Fruit fly (Drosophila melanogaster) whole organism, embryonic: Measurements from ENCODE around the gene CG14803.

ENCODE experiments used
- Adf1 ChIP-seq: fragments of 200-800 bp; sonication (Bioruptor generic); IDR thresholded peaks from 2 replicates; pipeline ENCODE4 v1.3.6; 2022; ENCODE audit warnings: missing biosample characterization, missing genetic modification characterization
- Atf-2 ChIP-seq: fragments of 200-800 bp; sonication (Bioruptor generic); optimal IDR thresholded peaks from 2 replicates; lab custom pipeline; 2016; ENCODE audit warnings: missing biosample characterization, missing genetic modification characterization
- Atf3 ChIP-seq: fragments of 200-800 bp; sonication (Bioruptor generic); optimal IDR thresholded peaks from 3 replicates; lab custom pipeline; 2016; ENCODE audit warnings: missing biosample characterization, missing genetic modification characterization
- Awh ChIP-seq: fragments of 200-800 bp; sonication (Bioruptor generic); IDR thresholded peaks from 2 replicates; pipeline ENCODE4, ENCODE4 v1.3.6; 2022; ENCODE audit warnings: missing biosample characterization, missing genetic modification characterization
- B-H2 ChIP-seq: fragments of 200-800 bp; sonication (Bioruptor generic); optimal IDR thresholded peaks from 2 replicates; lab custom pipeline; 2018; ENCODE audit warnings: missing biosample characterization, mild to moderate bottlenecking, missing genetic modification characterization
- CG1024 ChIP-seq: fragments of 200-800 bp; sonication (Bioruptor generic); IDR thresholded peaks from 2 replicates; pipeline ENCODE4 v1.3.6; 2022; ENCODE audit warnings: missing biosample characterization, missing genetic modification characterization
- CG14050 ChIP-seq: fragments of 200-800 bp; sonication (Bioruptor generic); IDR thresholded peaks from 3 replicates; pipeline ENCODE4 v1.3.6; 2022; ENCODE audit warnings: missing biosample characterization, missing genetic modification characterization
- CG17829 ChIP-seq: fragments of 200-800 bp; optimal IDR thresholded peaks from 2 replicates; lab custom pipeline; 2019; ENCODE audit warnings: missing biosample characterization, mild to moderate bottlenecking, missing genetic modification characterization, moderate library complexity
- CG1832 ChIP-seq: fragments of 200-800 bp; sonication (Bioruptor generic); optimal IDR thresholded peaks from 2 replicates; lab custom pipeline; 2017; ENCODE audit warnings: missing biosample characterization, mild to moderate bottlenecking, missing genetic modification characterization, inconsistent platforms
- CG2116 ChIP-seq: fragments of 200-800 bp; sonication (Bioruptor generic); optimal IDR thresholded peaks from 3 replicates; lab custom pipeline; 2018; ENCODE audit warnings: missing biosample characterization, mild to moderate bottlenecking, missing genetic modification characterization
- CG2199 ChIP-seq: fragments of 200-800 bp; sonication (Bioruptor generic); IDR thresholded peaks from 3 replicates; pipeline ENCODE4 v1.3.6; 2022; ENCODE audit warnings: missing biosample characterization, missing genetic modification characterization
- CG32767 ChIP-seq: fragments of 200-800 bp; sonication (Bioruptor generic); IDR thresholded peaks from 2 replicates; pipeline ENCODE4 v1.3.6; 2022; ENCODE audit warnings: missing biosample characterization, missing genetic modification characterization
- CG3281 ChIP-seq: fragments of 200-800 bp; sonication (Bioruptor generic); optimal IDR thresholded peaks from 3 replicates; lab custom pipeline; 2017; ENCODE audit warnings: missing biosample characterization, mild to moderate bottlenecking, missing genetic modification characterization
- CG4707 ChIP-seq: fragments of 200-800 bp; sonication (Bioruptor generic); optimal IDR thresholded peaks from 2 replicates; lab custom pipeline; 2018; ENCODE audit warnings: missing biosample characterization, mild to moderate bottlenecking, missing genetic modification characterization, moderate library complexity
- CG7556 ChIP-seq: fragments of 200-800 bp; sonication (Bioruptor generic); optimal IDR thresholded peaks from 2 replicates; lab custom pipeline; 2017; ENCODE audit warnings: missing biosample characterization, mild to moderate bottlenecking, missing genetic modification characterization
- CG8388 ChIP-seq: fragments of 200-800 bp; sonication (Bioruptor generic); optimal IDR thresholded peaks from 2 replicates; lab custom pipeline; 2019; ENCODE audit warnings: missing biosample characterization, mild to moderate bottlenecking, missing genetic modification characterization, moderate library complexity
- CG8765 ChIP-seq: fragments of 200-800 bp; sonication (Bioruptor generic); IDR thresholded peaks from 2 replicates; pipeline ENCODE4 v1.3.6; 2022; ENCODE audit warnings: missing biosample characterization, missing genetic modification characterization
- CoRest ChIP-seq: fragments of 200-800 bp; sonication (Bioruptor generic); optimal IDR thresholded peaks from 3 replicates; lab custom pipeline; 2018; ENCODE audit warnings: missing biosample characterization, mild to moderate bottlenecking, missing genetic modification characterization, moderate library complexity
- CrebB ChIP-seq: fragments of 200-800 bp; sonication (Bioruptor generic); optimal IDR thresholded peaks from 3 replicates; lab custom pipeline; 2018; ENCODE audit warnings: missing biosample characterization, mild to moderate bottlenecking, missing genetic modification characterization
- Dref ChIP-seq: fragments of 200-800 bp; sonication (Bioruptor generic); IDR thresholded peaks from 2 replicates; pipeline ENCODE4 v1.3.6; 2022; ENCODE audit warnings: missing biosample characterization, missing genetic modification characterization
- Ets65A ChIP-seq: fragments of 200-800 bp; sonication (Bioruptor generic); peaks from one replicate; lab custom pipeline; 2016; ENCODE audit warnings: missing biosample characterization, missing genetic modification characterization
- GATAe ChIP-seq: fragments of 200-800 bp; sonication (Bioruptor generic); conservative IDR thresholded peaks from 2 replicates; pipeline ENCODE4 v1.3.6; 2022; ENCODE audit warnings: missing biosample characterization, missing genetic modification characterization
- Hmr ChIP-seq: fragments of 200-800 bp; sonication (Bioruptor generic); optimal IDR thresholded peaks from 3 replicates; lab custom pipeline; 2017; ENCODE audit warnings: mild to moderate bottlenecking, missing biosample characterization, missing genetic modification reagents, missing genetic modification characterization
- Lim3 ChIP-seq: fragments of 200-800 bp; sonication (Bioruptor generic); IDR thresholded peaks from 2 replicates; pipeline ENCODE4 v1.3.6; 2022; ENCODE audit warnings: missing biosample characterization, missing genetic modification characterization
- NC2β ChIP-seq: fragments of 200-800 bp; sonication (Bioruptor generic); optimal IDR thresholded peaks from 2 replicates; lab custom pipeline; 2016; ENCODE audit warnings: missing biosample characterization, missing genetic modification characterization
- Oli ChIP-seq: fragments of 200-800 bp; sonication (Bioruptor generic); optimal IDR thresholded peaks from 2 replicates; lab custom pipeline; 2018; ENCODE audit warnings: missing biosample characterization, mild to moderate bottlenecking, missing genetic modification characterization, moderate library complexity
- Rfx ChIP-seq: fragments of 200-800 bp; sonication (Bioruptor generic); IDR thresholded peaks from 2 replicates; pipeline ENCODE4 v1.3.6; 2022; ENCODE audit warnings: missing biosample characterization, missing genetic modification characterization
- Rx ChIP-seq: fragments of 200-800 bp; sonication (Bioruptor generic); IDR thresholded peaks from 2 replicates; pipeline ENCODE4 v1.3.6; 2022; ENCODE audit warnings: missing biosample characterization, missing genetic modification characterization
- Sox102F ChIP-seq: fragments of 200-800 bp; sonication (Bioruptor generic); optimal IDR thresholded peaks from 2 replicates; lab custom pipeline; 2018; ENCODE audit warnings: missing biosample characterization, mild to moderate bottlenecking, missing genetic modification characterization, moderate library complexity
- Sry-δ ChIP-seq: fragments of 200-800 bp; sonication (Bioruptor generic); optimal IDR thresholded peaks from 2 replicates; lab custom pipeline; 2016; ENCODE audit warnings: missing biosample characterization, missing genetic modification characterization
- Xrp1 ChIP-seq: fragments of 200-800 bp; sonication (Bioruptor generic); IDR thresholded peaks from 2 replicates; pipeline ENCODE4 v1.3.6; 2022; ENCODE audit warnings: missing biosample characterization, missing genetic modification characterization
- bsh ChIP-seq, 2 experiments: fragments of 200-800 bp; sonication (Bioruptor generic); optimal IDR thresholded peaks; 2 replicates each; lab custom pipeline; 2017 to 2018; ENCODE audit warnings: mild to moderate bottlenecking in 2 of 2, missing biosample characterization in 2 of 2, missing genetic modification characterization in 2 of 2, moderate library complexity in 1 of 2
- cg ChIP-seq: fragments of 200-800 bp; sonication (Bioruptor generic); optimal IDR thresholded peaks from 3 replicates; lab custom pipeline; 2019; ENCODE audit warnings: missing biosample characterization, mild to moderate bottlenecking, missing genetic modification characterization, moderate library complexity
- chinmo ChIP-seq: fragments of 200-800 bp; sonication (Bioruptor generic); IDR thresholded peaks from 4 replicates; pipeline ENCODE4 v1.3.6; 2022; ENCODE audit warnings: missing biosample characterization, missing genetic modification characterization; ENCODE audit not compliant: partially characterized antibody
- dm ChIP-seq: fragments of 200-800 bp; sonication (Bioruptor generic); optimal IDR thresholded peaks from 3 replicates; lab custom pipeline; 2016; ENCODE audit warnings: missing biosample characterization, missing genetic modification characterization
- emc ChIP-seq: fragments of 200-800 bp; sonication (Bioruptor generic); optimal IDR thresholded peaks from 2 replicates; lab custom pipeline; 2016; ENCODE audit warnings: missing biosample characterization, missing genetic modification characterization
- esg ChIP-seq: fragments of 200-800 bp; sonication (Bioruptor generic); conservative IDR thresholded peaks from 2 replicates; pipeline ENCODE4 v1.3.6; 2022; ENCODE audit warnings: missing biosample characterization, missing genetic modification characterization
- fd102C ChIP-seq: fragments of 200-800 bp; sonication (Bioruptor generic); optimal IDR thresholded peaks from 2 replicates; lab custom pipeline; 2018; ENCODE audit warnings: missing biosample characterization, mild to moderate bottlenecking, missing genetic modification characterization, moderate library complexity
- fd96Cb ChIP-seq: fragments of 200-800 bp; sonication (Bioruptor generic); optimal IDR thresholded peaks from 2 replicates; lab custom pipeline; 2018; ENCODE audit warnings: missing biosample characterization, mild to moderate bottlenecking, missing genetic modification characterization, moderate library complexity
- ftz-f1 ChIP-seq: fragments of 200-800 bp; sonication (Bioruptor generic); optimal IDR thresholded peaks from 2 replicates; lab custom pipeline; 2016; ENCODE audit warnings: missing biosample characterization, missing genetic modification characterization
- gce ChIP-seq: fragments of 200-800 bp; sonication (Bioruptor generic); IDR thresholded peaks from 3 replicates; pipeline ENCODE4 v1.3.6; 2022; ENCODE audit warnings: missing biosample characterization, missing genetic modification characterization
- h ChIP-seq: fragments of >200 bp; optimal IDR thresholded peaks from 2 replicates; lab custom pipeline; 2017
- nom ChIP-seq: fragments of 200-800 bp; sonication (Bioruptor generic); optimal IDR thresholded peaks from 2 replicates; lab custom pipeline; 2017; ENCODE audit warnings: missing biosample characterization, missing genetic modification characterization, mild to moderate bottlenecking, moderate library complexity, missing genetic modification reagents
- org-1 ChIP-seq: fragments of 200-800 bp; sonication (Bioruptor generic); optimal IDR thresholded peaks from 2 replicates; lab custom pipeline; 2017; ENCODE audit warnings: missing biosample characterization, missing genetic modification characterization
- pfk ChIP-seq: fragments of 200-800 bp; sonication (Bioruptor generic); optimal IDR thresholded peaks from 2 replicates; lab custom pipeline; 2018; ENCODE audit warnings: missing biosample characterization, mild to moderate bottlenecking, missing genetic modification characterization, moderate library complexity
- pros ChIP-seq: fragments of 200-800 bp; sonication (Bioruptor generic); optimal IDR thresholded peaks from 3 replicates; lab custom pipeline; 2019; ENCODE audit warnings: missing biosample characterization, mild to moderate bottlenecking, missing genetic modification characterization, moderate library complexity
- pzg ChIP-seq: fragments of 200-800 bp; sonication (Bioruptor generic); optimal IDR thresholded peaks from 3 replicates; lab custom pipeline; 2018; ENCODE audit warnings: missing biosample characterization, mild to moderate bottlenecking, missing genetic modification characterization, moderate library complexity
- slbo ChIP-seq: fragments of 200-800 bp; sonication (Bioruptor generic); IDR thresholded peaks from 2 replicates; pipeline ENCODE4 v1.3.6; 2022; ENCODE audit warnings: missing biosample characterization, missing genetic modification characterization
- sna ChIP-seq: fragments of 200-800 bp; sonication (Bioruptor generic); IDR thresholded peaks from 2 replicates; pipeline ENCODE4 v1.3.6; 2022; ENCODE audit warnings: missing biosample characterization, missing genetic modification characterization; ENCODE audit not compliant: partially characterized antibody
- so ChIP-seq: fragments of 200-800 bp; sonication (Bioruptor generic); IDR thresholded peaks from 3 replicates; pipeline ENCODE4 v1.3.6; 2022; ENCODE audit warnings: missing biosample characterization, missing genetic modification characterization
- tgo ChIP-seq: fragments of 200-800 bp; sonication (Bioruptor generic); IDR thresholded peaks from 3 replicates; pipeline ENCODE4 v1.3.6; 2022; ENCODE audit warnings: missing biosample characterization, missing genetic modification characterization

Gene CG14803

DNA sequence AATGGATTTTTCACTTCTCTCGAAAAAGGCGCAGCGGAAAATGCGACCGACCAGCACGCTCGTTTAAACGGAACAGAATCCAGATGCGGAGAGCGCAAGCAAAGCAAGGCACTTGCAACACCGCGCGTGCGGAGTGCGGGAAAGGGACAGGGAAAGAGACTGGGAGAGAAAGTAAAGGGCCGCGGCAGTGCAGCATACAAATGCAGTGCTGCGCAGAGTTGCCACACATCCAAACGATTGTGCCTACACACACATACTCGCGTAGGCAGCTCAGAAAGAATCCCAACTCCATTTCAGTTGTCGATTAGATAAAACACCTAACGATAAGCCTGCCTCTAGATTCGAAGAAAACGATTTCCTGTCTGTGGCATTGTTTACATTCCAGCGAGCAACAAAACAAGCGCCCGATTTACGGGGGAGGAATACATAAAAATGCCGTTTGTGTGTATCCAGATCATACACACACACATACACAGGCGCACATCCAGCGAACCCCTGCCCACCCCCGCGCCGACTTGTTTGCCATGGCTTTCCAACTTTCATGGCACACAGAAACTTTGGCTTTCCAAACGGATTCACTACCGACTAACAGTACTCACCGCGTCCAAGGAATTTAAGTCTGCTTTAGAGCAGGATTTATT lies 30.9 kb downstream of the CG14803 start (continued):
- TF ChIP-seq so (GFP tag; lab: Robert Waterston, UW) = no peak
- TF ChIP-seq CG2199 (GFP tag; lab: Robert Waterston, UW) = no peak
- TF ChIP-seq bsh (GFP tag; optimal IDR thresholded peaks at IDR 0.05; lab: Kevin White, UChicago) = peak in 1 of 2 experiments; percentile 5
- TF ChIP-seq Sry-δ = no peak
- TF ChIP-seq nom (GFP tag; lab: Kevin White, UChicago) = peak; percentile 43
- no peak for TF ChIP-seq Sox102F
- peak; percentile 16 for TF ChIP-seq pzg (GFP tag; lab: Kevin White, UChicago)
- TF ChIP-seq tgo (GFP tag; lab: Robert Waterston, UW) = no peak
- no peak for TF ChIP-seq sna
- no peak for TF ChIP-seq CG8388 (GFP tag; lab: Kevin White, UChicago)
- TF ChIP-seq Ets65A (GFP tag; lab: Kevin White, UChicago) = no peak
- TF ChIP-seq Atf-2 (GFP tag; lab: Kevin White, UChicago) = no peak
- no peak for TF ChIP-seq Dref (GFP tag; lab: Robert Waterston, UW)
- no peak for TF ChIP-seq CG7556 (GFP tag; lab: Kevin White, UChicago)
- no peak for TF ChIP-seq gce (GFP tag; lab: Robert Waterston, UW)
- TF ChIP-seq CG8765 = no peak
- TF ChIP-seq Lim3 (GFP tag; lab: Robert Waterston, UW) = no peak
- TF ChIP-seq emc (GFP tag; lab: Kevin White, UChicago) = no peak
- TF ChIP-seq CoRest (tag; lab: Kevin White, UChicago) = no peak
- peak; percentile 88 for TF ChIP-seq pros
- TF ChIP-seq Adf1 = 0 out of 2 replicates have a peak, but pooled peaks have one; percentile 12
- TF ChIP-seq CG4707 = no peak
- TF ChIP-seq Atf3 (GFP tag; lab: Kevin White, UChicago) = no peak
- TF ChIP-seq Oli (tag; lab: Kevin White, UChicago) = no peak
- TF ChIP-seq pfk = no peak
- TF ChIP-seq CG14050 = no peak
- no peak for TF ChIP-seq Awh (GFP tag; lab: Robert Waterston, UW)
- no peak for TF ChIP-seq CG1024 (GFP tag; lab: Robert Waterston, UW)
- TF ChIP-seq esg (GFP tag; lab: Robert Waterston, UW) = no peak
- TF ChIP-seq CG17829 (tag; lab: Kevin White, UChicago) = peak; percentile 37
- TF ChIP-seq Rfx (GFP tag; lab: Robert Waterston, UW) = no peak
- peak; percentile 15 for TF ChIP-seq CG3281
- no peak for TF ChIP-seq dm (GFP tag; lab: Kevin White, UChicago)
- peak; percentile 94 for TF ChIP-seq CG32767
- peak; percentile 88 for TF ChIP-seq cg (GFP tag; lab: Kevin White, UChicago)
- TF ChIP-seq CG2116 (GFP tag; lab: Kevin White, UChicago) = peak; percentile 9
- TF ChIP-seq fd96Cb (tag; lab: Kevin White, UChicago) = no peak
- TF ChIP-seq ftz-f1 = no peak
- TF ChIP-seq GATAe = no peak
- TF ChIP-seq Hmr = no peak
- no peak for TF ChIP-seq CrebB
- TF ChIP-seq B-H2 (GFP tag; lab: Kevin White, UChicago) = no peak
- TF ChIP-seq CG1832 (GFP tag; lab: Kevin White, UChicago) = peak; percentile 30
- no peak for TF ChIP-seq Xrp1 (GFP tag; lab: Robert Waterston, UW)
- no peak for TF ChIP-seq slbo (GFP tag; lab: Robert Waterston, UW)
- 0 out of 4 replicates have a peak, but pooled peaks have one; percentile 60 for TF ChIP-seq chinmo
- no peak for TF ChIP-seq Rx (GFP tag; lab: Robert Waterston, UW)
- no peak for TF ChIP-seq fd102C (GFP tag; lab: Kevin White, UChicago)
- TF ChIP-seq org-1 (GFP tag; lab: Kevin White, UChicago) = no peak
- no peak for TF ChIP-seq h (lab: Kevin White, UChicago)
- TF ChIP-seq NC2β (GFP tag; lab: Kevin White, UChicago) = no peak
